Worm (Caenorhabditis elegans): ENCODE measurements around the gene prp-21.

Gene prp-21

ce11 chrII:511968-512367 lies 27.3 kb downstream of the prp-21 start:
- peak; percentile 58; the same call in 1 of the 2 replicates for TF ChIP-seq mab-9 (GFP tag; IDR thresholded peaks at IDR 0.05)
- no peak for TF ChIP-seq mep-1 (tag; optimal IDR thresholded peaks at IDR 0.05)

- TF ChIP-seq nhr-19 (GFP tag; conservative IDR thresholded peaks at IDR 0.05) = no peak
- no peak for TF ChIP-seq skn-1 (tag; optimal IDR thresholded peaks at IDR 0.05)
- TF ChIP-seq egl-27 (tag; optimal IDR thresholded peaks at IDR 0.05) = no peak
- no peak for TF ChIP-seq nhr-237 (tag; optimal IDR thresholded peaks at IDR 0.05)
- TF ChIP-seq sup-37 (GFP tag; optimal IDR thresholded peaks at IDR 0.05) = no peak
- no peak for TF ChIP-seq hlh-4 (tag; optimal IDR thresholded peaks at IDR 0.05)
These were observed 28.0 kb downstream of the prp-21 start for ce11 chrII:512630-513029.

DNA sequence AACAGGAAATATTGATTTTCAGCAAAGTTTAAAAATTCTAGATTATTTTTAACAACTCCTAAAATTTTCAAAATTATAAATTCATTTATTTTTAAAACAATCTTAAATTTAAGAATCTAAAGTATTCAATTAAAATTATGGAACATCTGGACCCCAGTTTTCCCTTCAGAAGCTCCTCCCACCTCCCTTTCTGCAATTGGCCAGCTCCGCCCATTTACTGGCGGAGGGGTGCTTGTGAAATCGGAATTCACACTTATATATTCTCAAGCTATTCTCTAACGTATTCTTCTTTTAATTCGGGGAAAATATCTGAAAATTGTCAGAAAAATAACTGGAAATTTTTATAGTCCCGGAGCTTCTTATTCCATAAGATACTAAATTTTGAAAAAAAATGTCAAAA lies 31.1 kb downstream of the prp-21 start, which contains the start of gene mab-9:
Gene mab-9 (plus strand): TSS at position 260 of the 400 bp plus-strand sequence.
- TF ChIP-seq lsy-2 (tag; optimal IDR thresholded peaks at IDR 0.05) = peak in 1 of 2 experiments; percentile 7
- no peak for TF ChIP-seq blmp-1 (tag; optimal IDR thresholded peaks at IDR 0.05)

ce11 chrII:521720-522119 lies 37.1 kb downstream of the prp-21 start:
- TF ChIP-seq xbp-1 (tag; optimal IDR thresholded peaks at IDR 0.05) = no peak
- TF ChIP-seq ceh-82 (tag; optimal IDR thresholded peaks at IDR 0.05) = no peak
- no peak for TF ChIP-seq pqm-1 (tag; optimal IDR thresholded peaks at IDR 0.05)
- TF ChIP-seq elt-2 (tag; optimal IDR thresholded peaks at IDR 0.05) = peak; percentile 51
- TF ChIP-seq grh-1 (GFP tag; IDR thresholded peaks at IDR 0.05) = no peak
- TF ChIP-seq unc-62 (GFP tag; optimal IDR thresholded peaks at IDR 0.05) = no peak
- TF ChIP-seq jun-1 (tag; optimal IDR thresholded peaks at IDR 0.05) = no peak
- TF ChIP-seq F16B12.6 (tag; optimal IDR thresholded peaks at IDR 0.05) = no peak

ce11 chrII:522302-522701 lies 37.6 kb downstream of the prp-21 start, which contains the start of gene slc-36.2:
Gene slc-36.2 (plus strand): TSS chrII:522602.
- TF ChIP-seq efl-1 (optimal IDR thresholded peaks at IDR 0.05) (no peak), efl-1 (GFP tag; optimal IDR thresholded peaks at IDR 0.05 in 1 of 2) (no peak), lin-15B (tag; optimal IDR thresholded peaks at IDR 0.05) (no peak), lin-35 (GFP tag; optimal IDR thresholded peaks at IDR 0.05) (no peak), C34B4.2 (tag; optimal IDR thresholded peaks at IDR 0.05) (no peak), isw-1 (GFP tag; IDR thresholded peaks at IDR 0.05) (no peak), ceh-90 (tag; optimal IDR thresholded peaks at IDR 0.05) (no peak), dpl-1 (GFP tag; optimal IDR thresholded peaks at IDR 0.05) (no peak), pag-3 (tag; optimal IDR thresholded peaks at IDR 0.05; ENCODE audit: borderline replicate concordance, insufficient read depth) (no peak), tbx-2 (tag; optimal IDR thresholded peaks at IDR 0.05) (no peak), lsy-2 (tag; optimal IDR thresholded peaks at IDR 0.05) (no peak), mef-2 (tag; optimal IDR thresholded peaks at IDR 0.05) (no peak), hlh-17 (GFP tag; optimal IDR thresholded peaks at IDR 0.05; ENCODE audit: borderline replicate concordance) (no peak), fkh-4 (tag; optimal IDR thresholded peaks at IDR 0.05; ENCODE audit: borderline replicate concordance) (no peak), irx-1 (tag; optimal IDR thresholded peaks at IDR 0.05) (no peak), aly-2 (tag; optimal IDR thresholded peaks at IDR 0.05) (no peak), ztf-4 (tag; optimal IDR thresholded peaks at IDR 0.05) (no peak), alr-1 (tag; optimal IDR thresholded peaks at IDR 0.05; ENCODE audit: borderline replicate concordance) (no peak), nhr-85 (tag) (no peak), blmp-1 (tag; optimal IDR thresholded peaks at IDR 0.05) (no peak)

Data from whole organism, L1 larva.